Fruit fly (Drosophila melanogaster) S2 (cell line): ENCODE measurements around the gene mld.

Experiments
- CG8478 ChIP-seq: fragments of >200 bp; optimal IDR thresholded peaks from 2 replicates; lab custom pipeline; 2018
- CTCF ChIP-seq, 2 experiments: fragments of >200 bp; optimal IDR thresholded peaks; 2 replicates each; lab custom pipeline; 2018

DNA sequence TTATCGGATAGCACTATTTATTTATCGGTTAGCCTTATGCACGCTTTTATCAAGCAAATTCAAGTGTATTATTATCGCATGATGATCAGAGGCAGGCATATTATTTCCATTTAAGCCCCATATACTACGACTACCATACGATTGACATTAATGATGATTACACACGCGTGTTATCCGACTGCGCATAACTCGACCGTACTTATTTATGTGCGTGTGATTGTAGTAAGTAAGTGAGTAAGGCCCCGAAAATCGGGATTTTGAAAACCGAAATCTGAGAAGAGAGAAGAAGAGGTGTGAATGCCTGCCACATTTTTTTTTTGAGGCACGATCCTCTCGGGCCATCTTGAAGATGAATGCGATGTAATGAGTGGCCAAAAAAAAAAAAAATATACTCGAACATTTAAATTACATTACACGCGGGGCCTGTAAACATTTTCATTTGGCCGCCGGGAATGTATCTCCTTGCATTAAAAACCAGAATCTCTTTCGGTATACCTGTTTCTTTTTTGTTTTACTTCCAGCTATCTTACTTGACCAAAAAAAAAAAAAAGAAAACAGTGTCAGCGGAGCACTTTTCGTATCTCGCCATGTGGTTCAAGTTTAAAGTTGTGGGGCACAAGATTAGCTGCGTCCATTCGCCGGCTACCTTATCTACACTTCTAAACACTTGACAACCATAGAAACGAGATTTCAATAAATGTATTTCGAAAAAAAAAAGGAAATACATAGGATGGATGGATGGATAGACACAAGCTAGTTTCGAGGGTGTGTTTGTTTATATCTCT is 10.1 kb downstream of the mld start:
- no peak for TF ChIP-seq CTCF (optimal IDR thresholded peaks at IDR 0.05; lab: Kevin White, UChicago)
- no peak for TF ChIP-seq CG8478 (lab: Kevin White, UChicago)
